Worm (Caenorhabditis elegans) whole organism, L3 larva: Measurements from ENCODE around the gene Y43F8B.7.
A peak's percentile ranks its signal among the peaks of the same experiment; 100 is the strongest.

Experiments used
- R02D3.7 ChIP-seq: fragments of 150-350 bp; optimal IDR thresholded peaks from 2 replicates; lab custom pipeline; 2014; ENCODE audit warnings: missing biosample characterization, missing genetic modification characterization
- ZK546.5 ChIP-seq: sonication (generic microtip); optimal IDR thresholded peaks from 2 replicates; lab custom pipeline; 2017; ENCODE audit warnings: missing biosample characterization, missing genetic modification characterization
- aly-2 ChIP-seq: fragments of 150-350 bp; optimal IDR thresholded peaks from 2 replicates; lab custom pipeline; 2014; ENCODE audit warnings: missing biosample characterization, missing genetic modification characterization
- ama-1 ChIP-seq: fragments of 150-350 bp; optimal IDR thresholded peaks from 2 replicates; lab custom pipeline; 2018
- ceh-16 ChIP-seq: sonication (generic microtip); optimal IDR thresholded peaks from 2 replicates; lab custom pipeline; 2017; ENCODE audit warnings: missing biosample characterization, missing genetic modification characterization
- ceh-82 ChIP-seq: fragments of 150-350 bp; optimal IDR thresholded peaks from 2 replicates; lab custom pipeline; 2014; ENCODE audit warnings: missing biosample characterization, missing genetic modification characterization
- ceh-9 ChIP-seq: sonication (generic microtip); optimal IDR thresholded peaks from 2 replicates; lab custom pipeline; 2018; ENCODE audit warnings: missing biosample characterization, missing genetic modification characterization
- daf-12 ChIP-seq: fragments of 150-350 bp; optimal IDR thresholded peaks from 2 replicates; lab custom pipeline; 2014; ENCODE audit warnings: missing biosample characterization, missing genetic modification reagents, missing genetic modification characterization
- egl-27 ChIP-seq: sonication (generic microtip); optimal IDR thresholded peaks from 4 replicates; lab custom pipeline; 2017; ENCODE audit warnings: missing biosample characterization, missing genetic modification reagents, missing genetic modification characterization
- egl-5 ChIP-seq: fragments of 150-350 bp; optimal IDR thresholded peaks from 2 replicates; lab custom pipeline; 2017; ENCODE audit warnings: missing biosample characterization, missing genetic modification reagents, missing genetic modification characterization, inconsistent platforms
- elt-2 ChIP-seq: sonication (generic microtip); optimal IDR thresholded peaks from 2 replicates; lab custom pipeline; 2016; ENCODE audit warnings: missing genetic modification reagents, mild to moderate bottlenecking, missing genetic modification characterization, missing compliant biosample characterization
- eor-1 ChIP-seq, 2 experiments: fragments of 150-350 bp; optimal IDR thresholded peaks; 2 replicates each; lab custom pipeline; 2014 to 2018; ENCODE audit warnings: missing biosample characterization in 2 of 2, missing genetic modification characterization in 2 of 2
- fkh-10 ChIP-seq: sonication (generic microtip); optimal IDR thresholded peaks from 2 replicates; lab custom pipeline; 2017; ENCODE audit warnings: missing biosample characterization, missing genetic modification reagents, missing genetic modification characterization
- fkh-2 ChIP-seq: fragments of 150-350 bp; optimal IDR thresholded peaks from 2 replicates; lab custom pipeline; 2014; ENCODE audit warnings: missing biosample characterization, missing genetic modification reagents, missing genetic modification characterization
- hmg-11 ChIP-seq: sonication (generic microtip); optimal IDR thresholded peaks from 2 replicates; lab custom pipeline; 2016; ENCODE audit warnings: missing genetic modification characterization, missing compliant biosample characterization
- mdl-1 ChIP-seq: fragments of 150-350 bp; optimal IDR thresholded peaks from 2 replicates; lab custom pipeline; 2014; ENCODE audit warnings: missing biosample characterization, missing genetic modification characterization
- nfya-1 ChIP-seq: sonication (generic microtip); optimal IDR thresholded peaks from 2 replicates; lab custom pipeline; 2017; ENCODE audit warnings: missing genetic modification characterization, mild to moderate bottlenecking, missing compliant biosample characterization, antibody characterized with exemption, moderate library complexity; ENCODE audit not compliant: insufficient read depth
- nhr-11 ChIP-seq: fragments of 150-350 bp; optimal IDR thresholded peaks from 2 replicates; lab custom pipeline; 2014; ENCODE audit warnings: missing biosample characterization, missing genetic modification characterization
- nhr-12 ChIP-seq: fragments of 150-350 bp; optimal IDR thresholded peaks from 2 replicates; lab custom pipeline; 2014; ENCODE audit warnings: missing biosample characterization, missing genetic modification characterization
- nhr-23 ChIP-seq: fragments of 150-350 bp; optimal IDR thresholded peaks from 2 replicates; lab custom pipeline; 2014; ENCODE audit warnings: missing biosample characterization, missing genetic modification reagents, missing genetic modification characterization
- nhr-237 ChIP-seq: fragments of 150-350 bp; optimal IDR thresholded peaks from 2 replicates; lab custom pipeline; 2014; ENCODE audit warnings: missing biosample characterization, missing genetic modification characterization
- nhr-25 ChIP-seq: sonication (generic microtip); optimal IDR thresholded peaks from 2 replicates; lab custom pipeline; 2017; ENCODE audit warnings: missing biosample characterization, missing genetic modification characterization
- nhr-28 ChIP-seq: fragments of 150-350 bp; optimal IDR thresholded peaks from 2 replicates; lab custom pipeline; 2014; ENCODE audit warnings: missing biosample characterization, missing genetic modification characterization
- nhr-43 ChIP-seq: sonication (generic microtip); optimal IDR thresholded peaks from 2 replicates; lab custom pipeline; 2016; ENCODE audit warnings: mild to moderate bottlenecking, missing genetic modification characterization, missing compliant biosample characterization; ENCODE audit not compliant: poor library complexity, severe bottlenecking
- nhr-67 ChIP-seq: fragments of 150-350 bp; optimal IDR thresholded peaks from 2 replicates; lab custom pipeline; 2014; ENCODE audit warnings: missing biosample characterization, missing genetic modification characterization
- nhr-76 ChIP-seq: fragments of 150-350 bp; sonication (generic microtip); optimal IDR thresholded peaks from 5 replicates; lab custom pipeline; 2014; ENCODE audit warnings: missing biosample characterization, missing genetic modification characterization
- nhr-77 ChIP-seq: fragments of 150-350 bp; optimal IDR thresholded peaks from 2 replicates; lab custom pipeline; 2014; ENCODE audit warnings: missing biosample characterization, missing genetic modification characterization
- pha-4 ChIP-seq: fragments of 150-350 bp; optimal IDR thresholded peaks from 2 replicates; lab custom pipeline; 2014; ENCODE audit warnings: missing biosample characterization, missing genetic modification reagents, missing genetic modification characterization
- pqm-1 ChIP-seq: fragments of 150-350 bp; optimal IDR thresholded peaks from 2 replicates; lab custom pipeline; 2017; ENCODE audit warnings: missing biosample characterization, missing genetic modification characterization, inconsistent platforms
- sea-2 ChIP-seq: fragments of 150-350 bp; sonication (generic microtip); optimal IDR thresholded peaks from 4 replicates; lab custom pipeline; 2014; ENCODE audit warnings: missing biosample characterization, missing genetic modification reagents, missing genetic modification characterization
- skn-1 ChIP-seq: fragments of 150-350 bp; optimal IDR thresholded peaks from 2 replicates; lab custom pipeline; 2014; ENCODE audit warnings: missing biosample characterization, missing genetic modification characterization
- snpc-4 ChIP-seq: fragments of 150-350 bp; optimal IDR thresholded peaks from 2 replicates; lab custom pipeline; 2014; ENCODE audit warnings: missing biosample characterization, missing genetic modification characterization
- tbx-2 ChIP-seq: sonication (generic microtip); optimal IDR thresholded peaks from 2 replicates; lab custom pipeline; 2016; ENCODE audit warnings: mild to moderate bottlenecking, missing genetic modification characterization, missing compliant biosample characterization
- unc-39 ChIP-seq: sonication (generic microtip); optimal IDR thresholded peaks from 4 replicates; lab custom pipeline; 2017; ENCODE audit warnings: missing biosample characterization, missing genetic modification characterization
- unc-62 ChIP-seq: fragments of 150-350 bp; sonication (generic microtip); optimal IDR thresholded peaks from 4 replicates; lab custom pipeline; 2014; ENCODE audit warnings: missing biosample characterization, missing genetic modification reagents, missing genetic modification characterization
- zag-1 ChIP-seq: fragments of 150-350 bp; optimal IDR thresholded peaks from 2 replicates; lab custom pipeline; 2014; ENCODE audit warnings: missing biosample characterization, missing genetic modification characterization
- ztf-11 ChIP-seq: fragments of 150-350 bp; optimal IDR thresholded peaks from 2 replicates; lab custom pipeline; 2014; ENCODE audit warnings: missing biosample characterization, missing genetic modification characterization

The Y43F8B.7 gene

DNA sequence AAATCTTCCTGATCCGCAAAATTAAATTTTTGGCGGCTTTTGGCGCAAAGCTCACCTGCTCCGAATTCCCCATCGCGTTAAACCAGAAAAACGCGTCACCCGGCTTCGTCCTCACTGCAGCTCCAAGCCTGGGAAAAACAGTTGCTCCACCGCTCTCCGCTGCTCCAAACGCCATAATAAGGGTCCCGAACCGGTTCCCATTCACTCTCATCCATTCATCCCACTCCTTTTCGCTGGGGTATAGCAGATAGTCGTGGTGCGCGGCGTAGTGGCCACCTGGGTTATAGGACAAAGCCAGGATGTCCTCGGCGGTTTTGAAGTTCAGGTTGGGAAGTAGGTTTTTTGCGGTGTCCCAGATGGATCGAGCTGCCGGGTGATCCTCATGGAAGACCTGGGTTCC is 20.4 kb downstream of the Y43F8B.7 start:
- no peak for TF ChIP-seq mdl-1 (tag; lab: Kevin White, UChicago)
- TF ChIP-seq aly-2 (tag; lab: Kevin White, UChicago), result no peak
- no peak for TF ChIP-seq fkh-10 (GFP tag; lab: Kevin White, UChicago)
- TF ChIP-seq zag-1, result no peak
- no peak for TF ChIP-seq R02D3.7 (tag; lab: Kevin White, UChicago)
- TF ChIP-seq tbx-2 (tag; lab: Kevin White, UChicago), result no peak
- TF ChIP-seq nhr-76, result no peak
- no peak for TF ChIP-seq ZK546.5 (tag; lab: Kevin White, UChicago)
- no peak for TF ChIP-seq eor-1 (tag; optimal IDR thresholded peaks at IDR 0.05; lab: Kevin White, UChicago)
- TF ChIP-seq nhr-23 (tag; lab: Kevin White, UChicago), result no peak
- TF ChIP-seq unc-62 (GFP tag; lab: Kevin White, UChicago), result no peak
- no peak for TF ChIP-seq ztf-11 (tag; lab: Kevin White, UChicago)
- TF ChIP-seq pha-4, result no peak
- no peak for TF ChIP-seq ceh-9 (tag; lab: Kevin White, UChicago)
- TF ChIP-seq egl-27 (tag; lab: Kevin White, UChicago), result no peak

DNA sequence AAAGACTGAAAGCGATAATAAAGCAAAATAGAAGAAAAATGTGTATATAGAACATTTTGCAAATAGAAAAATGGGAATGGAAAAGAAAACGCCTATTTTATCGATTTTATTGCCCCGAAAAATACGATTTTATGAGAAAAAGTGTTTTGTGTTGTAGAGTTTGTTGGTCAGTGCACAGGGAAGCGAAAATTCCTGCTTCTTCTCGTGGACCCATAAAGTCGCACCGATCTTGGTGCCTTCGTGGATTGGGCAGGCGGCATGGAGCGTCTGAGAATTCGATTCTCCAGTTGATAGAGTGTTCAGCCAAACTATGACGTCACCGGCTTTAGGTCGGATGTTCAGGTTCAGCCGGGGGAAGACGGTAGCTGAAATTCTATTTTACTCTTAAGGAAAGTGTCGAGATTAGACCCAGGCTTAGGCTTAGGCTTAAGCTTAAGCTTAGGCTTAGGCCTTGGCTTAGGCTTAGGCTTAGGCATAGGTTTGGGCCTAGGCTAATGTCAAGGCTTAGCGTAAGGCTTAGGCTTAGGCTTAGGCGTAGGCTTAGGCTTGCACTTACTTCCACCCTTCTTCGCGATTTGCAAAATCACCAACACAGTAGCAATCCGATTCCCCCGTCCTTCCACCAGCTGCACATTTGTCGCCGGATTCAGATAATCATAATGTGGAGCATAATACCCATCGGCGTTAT is 21.8 kb downstream of the Y43F8B.7 start, which contains the start of gene Y43F8B.19:
Y43F8B.19 (minus strand) TSS at position 51 of the 688 bp plus-strand sequence.
- no peak for TF ChIP-seq R02D3.7 (tag; lab: Kevin White, UChicago)
- no peak for TF ChIP-seq unc-62 (GFP tag; lab: Kevin White, UChicago)

DNA sequence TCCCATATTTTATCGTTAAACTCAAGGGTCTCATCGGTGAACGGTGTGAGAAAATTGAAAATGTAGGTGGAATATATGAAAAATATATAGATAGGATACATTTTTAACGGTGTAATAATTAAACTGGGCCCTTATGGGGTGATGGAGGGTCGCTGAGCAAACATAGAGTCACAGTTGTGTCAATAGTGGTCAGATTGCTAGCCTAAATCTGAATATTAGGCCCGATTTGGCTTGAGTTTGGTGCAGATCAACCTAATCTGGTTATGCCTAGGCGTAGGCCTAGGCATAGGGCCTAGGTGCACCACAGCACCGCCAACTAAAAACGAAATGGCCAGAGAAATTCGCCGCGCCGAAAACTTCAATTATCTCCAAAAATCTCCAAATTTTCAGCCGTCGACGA is 23.0 kb downstream of the Y43F8B.7 start, which contains the start of gene phy-4:
phy-4 (minus strand) TSS at position 101 of the 400 bp plus-strand sequence.
- TF ChIP-seq nhr-11 (tag; lab: Kevin White, UChicago), result no peak
- TF ChIP-seq ceh-82 (tag; lab: Kevin White, UChicago), result no peak
- TF ChIP-seq hmg-11 (tag; lab: Kevin White, UChicago), result no peak
- TF ChIP-seq nhr-67 (tag; lab: Kevin White, UChicago), result no peak
- TF ChIP-seq nhr-237 (tag; lab: Kevin White, UChicago), result no peak
- TF ChIP-seq ama-1 (lab: Kevin White, UChicago), result no peak
- TF ChIP-seq unc-62 (GFP tag; lab: Kevin White, UChicago), result no peak
- TF ChIP-seq unc-39 (tag; lab: Kevin White, UChicago), result no peak
- TF ChIP-seq egl-27 (tag; lab: Kevin White, UChicago), result no peak
- TF ChIP-seq daf-12 (tag; lab: Kevin White, UChicago), result no peak
- no peak for TF ChIP-seq skn-1 (tag; lab: Kevin White, UChicago)
- no peak for TF ChIP-seq pqm-1 (tag; lab: Kevin White, UChicago)
- no peak for TF ChIP-seq nhr-25
- no peak for TF ChIP-seq pha-4
- TF ChIP-seq eor-1 (tag; optimal IDR thresholded peaks at IDR 0.05; lab: Kevin White, UChicago), result no peak

DNA sequence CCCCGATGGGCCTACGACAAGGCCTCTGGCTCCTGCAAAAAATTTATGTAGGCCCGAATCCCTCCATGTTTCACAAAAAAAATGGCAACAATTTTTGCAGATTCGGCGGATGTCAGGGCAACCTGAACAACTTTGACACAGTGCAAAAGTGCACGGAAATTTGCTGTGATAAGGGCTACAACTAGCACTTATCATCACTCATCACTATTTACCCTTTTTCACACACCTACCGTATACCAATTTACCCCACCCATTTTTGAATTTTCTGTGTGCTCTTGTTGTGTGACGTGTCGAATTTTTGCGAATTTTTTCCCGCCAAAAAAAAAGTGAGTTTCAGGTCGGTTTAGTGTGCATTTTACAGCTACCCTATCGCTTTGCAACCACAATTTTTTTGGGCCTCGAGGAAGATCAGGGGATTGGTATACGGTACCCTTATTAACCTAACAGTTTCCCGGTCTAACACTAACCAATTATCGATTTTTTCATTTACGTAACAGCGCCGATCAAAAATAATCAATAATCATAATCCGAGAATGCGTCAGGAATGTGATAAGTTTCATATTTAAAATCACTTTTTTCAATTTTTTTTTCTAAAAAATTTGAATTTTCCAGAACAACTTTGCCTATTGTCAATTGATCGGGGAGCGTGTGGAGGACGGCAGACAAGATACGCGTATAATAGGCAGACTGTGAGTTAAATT is 28.1 kb downstream of the Y43F8B.7 start:
- TF ChIP-seq aly-2 (tag; lab: Kevin White, UChicago) (no peak), pqm-1 (tag; lab: Kevin White, UChicago) (peak; percentile 4), elt-2 (tag; lab: Kevin White, UChicago) (peak; percentile 29), pha-4 (no peak)
- TF ChIP-seq, all 47 proteins: peak for 2

DNA sequence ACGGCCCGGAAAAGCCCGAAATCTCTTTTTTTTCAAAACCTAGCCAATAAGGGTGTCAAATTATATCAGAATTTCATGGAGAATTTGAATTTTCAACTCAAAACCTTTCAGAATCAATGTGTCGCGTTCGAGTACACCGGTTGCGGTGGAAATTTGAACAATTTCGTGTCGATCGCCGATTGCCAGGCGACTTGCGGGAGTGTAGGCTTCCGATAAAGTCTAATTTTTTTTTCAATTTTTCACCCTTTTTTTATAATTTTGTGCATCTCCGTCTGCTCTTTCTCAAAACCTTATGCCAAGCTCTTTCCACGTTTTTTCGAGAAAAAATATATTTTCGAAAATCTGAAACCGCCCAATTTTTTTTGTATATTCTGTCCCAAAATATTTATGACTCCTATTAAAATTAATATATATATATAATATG is 29.0 kb downstream of the Y43F8B.7 start:
- no peak for TF ChIP-seq ceh-82 (tag; lab: Kevin White, UChicago)
- no peak for TF ChIP-seq unc-62 (GFP tag; lab: Kevin White, UChicago)
- TF ChIP-seq ceh-16 (tag; lab: Kevin White, UChicago), result no peak
- no peak for TF ChIP-seq nhr-11 (tag; lab: Kevin White, UChicago)
- no peak for TF ChIP-seq eor-1 (tag; optimal IDR thresholded peaks at IDR 0.05; lab: Kevin White, UChicago)
- no peak for TF ChIP-seq fkh-2
- peak; percentile 23 for TF ChIP-seq nhr-23 (tag; lab: Kevin White, UChicago)
- no peak for TF ChIP-seq egl-27 (tag; lab: Kevin White, UChicago)
- peak; percentile 11 for TF ChIP-seq elt-2 (tag; lab: Kevin White, UChicago)
- no peak for TF ChIP-seq mdl-1 (tag; lab: Kevin White, UChicago)
- no peak for TF ChIP-seq ceh-9 (tag; lab: Kevin White, UChicago)
- TF ChIP-seq nhr-76, result no peak
- no peak for TF ChIP-seq nhr-12 (tag; lab: Kevin White, UChicago)
- no peak for TF ChIP-seq daf-12 (tag; lab: Kevin White, UChicago)
- no peak for TF ChIP-seq nhr-237 (tag; lab: Kevin White, UChicago)
- TF ChIP-seq hmg-11 (tag; lab: Kevin White, UChicago), result no peak
- no peak for TF ChIP-seq nfya-1 (tag; lab: Kevin White, UChicago)
- TF ChIP-seq ama-1 (lab: Kevin White, UChicago), result peak; percentile 97
- no peak for TF ChIP-seq ztf-11 (tag; lab: Kevin White, UChicago)
- no peak for TF ChIP-seq unc-39 (tag; lab: Kevin White, UChicago)
- no peak for TF ChIP-seq pqm-1 (tag; lab: Kevin White, UChicago)
- TF ChIP-seq nhr-77, result no peak
- TF ChIP-seq tbx-2 (tag; lab: Kevin White, UChicago), result peak; percentile 84
- no peak for TF ChIP-seq zag-1
- no peak for TF ChIP-seq egl-5
- TF ChIP-seq skn-1 (tag; lab: Kevin White, UChicago), result no peak
- peak; percentile 65 for TF ChIP-seq nhr-43 (tag; lab: Kevin White, UChicago)
- TF ChIP-seq nhr-28, result no peak
- no peak for TF ChIP-seq aly-2 (tag; lab: Kevin White, UChicago)
- no peak for TF ChIP-seq ZK546.5 (tag; lab: Kevin White, UChicago)
- TF ChIP-seq fkh-10 (GFP tag; lab: Kevin White, UChicago), result no peak
- TF ChIP-seq sea-2, result no peak
- no peak for TF ChIP-seq snpc-4 (tag; lab: Kevin White, UChicago)
